Worm (Caenorhabditis elegans) whole organism, L1 larva: ENCODE data around the gene str-204.

ENCODE experiments used
- C16A3.4 ChIP-seq: fragments of 150-350 bp; optimal IDR thresholded peaks from 2 replicates; lab custom pipeline; 2014; ENCODE audit warnings: missing biosample characterization, missing genetic modification characterization
- C34B4.2 ChIP-seq: sonication (generic microtip); optimal IDR thresholded peaks from 2 replicates; lab custom pipeline; 2017; ENCODE audit warnings: mild to moderate bottlenecking, missing genetic modification characterization, missing compliant biosample characterization
- F16B12.6 ChIP-seq: fragments of 150-350 bp; optimal IDR thresholded peaks from 2 replicates; lab custom pipeline; 2014; ENCODE audit warnings: missing biosample characterization, missing genetic modification characterization
- alr-1 ChIP-seq: fragments of 200-800 bp; sonication (Bioruptor generic); optimal IDR thresholded peaks from 2 replicates; lab custom pipeline; 2018; ENCODE audit warnings: borderline replicate concordance, mild to moderate bottlenecking, missing genetic modification characterization, missing compliant biosample characterization
- ama-1 ChIP-seq: fragments of 150-350 bp; optimal IDR thresholded peaks from 2 replicates; lab custom pipeline; 2014
- blmp-1 ChIP-seq: fragments of 150-350 bp; optimal IDR thresholded peaks from 2 replicates; lab custom pipeline; 2014; ENCODE audit warnings: missing biosample characterization, missing genetic modification characterization
- ceh-82 ChIP-seq, 3 experiments: fragments of 150-350 bp in 1 of 3; sonication (generic microtip) in 2 of 3; optimal IDR thresholded peaks; 2 replicates each; lab custom pipeline; 2014 to 2017; ENCODE audit warnings: missing biosample characterization in 3 of 3, missing genetic modification characterization in 3 of 3
- ceh-88 ChIP-seq: fragments of 200-800 bp; sonication (Bioruptor generic); IDR thresholded peaks from 2 replicates; pipeline ENCODE4 v1.3.6; 2022; ENCODE audit warnings: missing genetic modification characterization, missing compliant biosample characterization
- efl-1 ChIP-seq, 4 experiments: fragments of 150-350 bp; optimal IDR thresholded peaks in 3 of 4; peaks in 1 of 4; 1 replicate in 1 of 4; 2 replicates in 3 of 4; lab custom pipeline; 2014; ENCODE audit warnings: missing biosample characterization in 2 of 4, missing genetic modification characterization in 2 of 4, missing genetic modification reagents in 2 of 4
- efl-3 ChIP-seq: fragments of 200-800 bp; sonication (Bioruptor generic); optimal IDR thresholded peaks from 2 replicates; lab custom pipeline; 2018; ENCODE audit warnings: mild to moderate bottlenecking, missing genetic modification characterization, missing compliant biosample characterization
- elt-2 ChIP-seq: sonication (generic microtip); optimal IDR thresholded peaks from 2 replicates; lab custom pipeline; 2016; ENCODE audit warnings: missing genetic modification characterization, mild to moderate bottlenecking, inconsistent platforms, missing compliant biosample characterization, missing genetic modification reagents
- elt-3 ChIP-seq, 6 experiments: fragments of 150-350 bp in 1 of 6; sonication (generic microtip); optimal IDR thresholded peaks; 2 replicates each; lab custom pipeline; 2017 to 2018; ENCODE audit warnings: missing biosample characterization in 6 of 6, missing genetic modification characterization in 6 of 6, inconsistent platforms in 1 of 6
- fos-1 ChIP-seq: fragments of 150-350 bp; optimal IDR thresholded peaks from 2 replicates; lab custom pipeline; 2014; ENCODE audit warnings: missing biosample characterization, missing genetic modification characterization
- hlh-17 ChIP-seq: fragments of 200-800 bp; sonication (Bioruptor generic); optimal IDR thresholded peaks from 2 replicates; lab custom pipeline; 2018; ENCODE audit warnings: missing genetic modification characterization, mild to moderate bottlenecking, missing compliant biosample characterization, moderate library complexity, borderline replicate concordance
- hpl-2 ChIP-seq: fragments of 150-350 bp; optimal IDR thresholded peaks from 2 replicates; lab custom pipeline; 2014; ENCODE audit warnings: missing biosample characterization, missing genetic modification reagents, missing genetic modification characterization
- isw-1 ChIP-seq: fragments of 200-800 bp; sonication (Bioruptor generic); IDR thresholded peaks from 2 replicates; pipeline ENCODE4 v1.3.6; 2022; ENCODE audit warnings: missing genetic modification characterization, missing compliant biosample characterization
- jun-1 ChIP-seq: fragments of 150-350 bp; optimal IDR thresholded peaks from 2 replicates; lab custom pipeline; 2014; ENCODE audit warnings: missing biosample characterization, missing genetic modification reagents, missing genetic modification characterization
- lin-13 ChIP-seq: fragments of 150-350 bp; optimal IDR thresholded peaks from 2 replicates; lab custom pipeline; 2014; ENCODE audit warnings: missing biosample characterization, missing genetic modification reagents, missing genetic modification characterization
- lin-15B ChIP-seq: fragments of 150-350 bp; sonication (generic microtip); optimal IDR thresholded peaks from 3 replicates; lab custom pipeline; 2014; ENCODE audit warnings: missing biosample characterization, missing genetic modification characterization
- lin-39 ChIP-seq: fragments of 150-350 bp; optimal IDR thresholded peaks from 2 replicates; lab custom pipeline; 2014; ENCODE audit warnings: missing biosample characterization, missing genetic modification reagents, missing genetic modification characterization
- lir-3 ChIP-seq: sonication (generic microtip); optimal IDR thresholded peaks from 2 replicates; lab custom pipeline; 2016; ENCODE audit warnings: mild to moderate bottlenecking, missing genetic modification characterization, moderate library complexity, missing compliant biosample characterization; ENCODE audit not compliant: poor library complexity
- mdl-1 ChIP-seq, 2 experiments: fragments of 150-350 bp; optimal IDR thresholded peaks; 2 replicates each; lab custom pipeline; 2014 to 2017; ENCODE audit warnings: missing biosample characterization in 2 of 2, missing genetic modification characterization in 2 of 2, inconsistent platforms in 1 of 2
- mef-2 ChIP-seq: fragments of 150-350 bp; optimal IDR thresholded peaks from 2 replicates; lab custom pipeline; 2014; ENCODE audit warnings: missing biosample characterization, missing genetic modification characterization
- nhr-12 ChIP-seq: sonication (generic microtip); optimal IDR thresholded peaks from 2 replicates; lab custom pipeline; 2017; ENCODE audit warnings: missing biosample characterization, missing genetic modification characterization
- nhr-20 ChIP-seq: sonication (generic microtip); optimal IDR thresholded peaks from 2 replicates; lab custom pipeline; 2016; ENCODE audit warnings: mild to moderate bottlenecking, missing genetic modification characterization, missing compliant biosample characterization
- nhr-47 ChIP-seq: sonication (generic microtip); optimal IDR thresholded peaks from 2 replicates; lab custom pipeline; 2016; ENCODE audit warnings: mild to moderate bottlenecking, missing genetic modification characterization, moderate library complexity, missing compliant biosample characterization
- nhr-90 ChIP-seq: sonication (generic microtip); optimal IDR thresholded peaks from 2 replicates; lab custom pipeline; 2016; ENCODE audit warnings: mild to moderate bottlenecking, missing genetic modification characterization, missing compliant biosample characterization; ENCODE audit not compliant: poor library complexity
- pag-3 ChIP-seq: sonication (generic microtip); optimal IDR thresholded peaks from 2 replicates; lab custom pipeline; 2017; ENCODE audit warnings: missing genetic modification characterization, mild to moderate bottlenecking, missing compliant biosample characterization, antibody characterized with exemption, borderline replicate concordance; ENCODE audit not compliant: insufficient read depth
- pax-3 ChIP-seq: fragments of 200-800 bp; sonication (Bioruptor generic); optimal IDR thresholded peaks from 2 replicates; lab custom pipeline; 2018; ENCODE audit warnings: mild to moderate bottlenecking, missing genetic modification characterization, moderate library complexity, missing compliant biosample characterization
- pqm-1 ChIP-seq: sonication (generic microtip); optimal IDR thresholded peaks from 3 replicates; lab custom pipeline; 2017; ENCODE audit warnings: missing biosample characterization, missing genetic modification characterization
- snpc-4 ChIP-seq: fragments of 150-350 bp; optimal IDR thresholded peaks from 2 replicates; lab custom pipeline; 2014; ENCODE audit warnings: missing biosample characterization, missing genetic modification characterization
- swsn-7 ChIP-seq: sonication (generic microtip); optimal IDR thresholded peaks from 2 replicates; lab custom pipeline; 2016; ENCODE audit warnings: missing genetic modification characterization, missing compliant biosample characterization
- tbx-2 ChIP-seq: sonication (generic microtip); optimal IDR thresholded peaks from 2 replicates; lab custom pipeline; 2016; ENCODE audit warnings: missing genetic modification characterization, missing compliant biosample characterization
- tlp-1 ChIP-seq: fragments of 150-350 bp; optimal IDR thresholded peaks from 2 replicates; lab custom pipeline; 2014; ENCODE audit warnings: missing biosample characterization, missing genetic modification characterization
- unc-130 ChIP-seq: fragments of 150-350 bp; optimal IDR thresholded peaks from 2 replicates; lab custom pipeline; 2017; ENCODE audit warnings: missing biosample characterization, missing genetic modification characterization, inconsistent platforms
- unc-30 ChIP-seq: sonication (generic microtip); optimal IDR thresholded peaks from 2 replicates; lab custom pipeline; 2017; ENCODE audit warnings: missing biosample characterization, missing genetic modification characterization
- unc-62 ChIP-seq: fragments of 150-350 bp; optimal IDR thresholded peaks from 2 replicates; lab custom pipeline; 2014; ENCODE audit warnings: missing biosample characterization, missing genetic modification reagents, missing genetic modification characterization
- vab-15 ChIP-seq: sonication (generic microtip); optimal IDR thresholded peaks from 2 replicates; lab custom pipeline; 2017; ENCODE audit warnings: missing genotype, mild to moderate bottlenecking, missing genetic modification characterization, missing compliant biosample characterization
- xbp-1 ChIP-seq: sonication (generic microtip); optimal IDR thresholded peaks from 2 replicates; lab custom pipeline; 2016; ENCODE audit warnings: missing genetic modification characterization, missing compliant biosample characterization
- zip-4 ChIP-seq: fragments of 200-800 bp; sonication (Bioruptor generic); optimal IDR thresholded peaks from 2 replicates; lab custom pipeline; 2018; ENCODE audit warnings: mild to moderate bottlenecking, missing genetic modification characterization, moderate library complexity, missing compliant biosample characterization
- ztf-11 ChIP-seq, 2 experiments: sonication (generic microtip); optimal IDR thresholded peaks; 2 replicates each; lab custom pipeline; 2016 to 2017; ENCODE audit warnings: missing genetic modification characterization in 2 of 2, missing biosample characterization in 1 of 2, missing compliant biosample characterization in 1 of 2
- ztf-4 ChIP-seq: fragments of 150-350 bp; optimal IDR thresholded peaks from 2 replicates; lab custom pipeline; 2014; ENCODE audit warnings: missing biosample characterization, missing genetic modification characterization

The str-204 gene

DNA sequence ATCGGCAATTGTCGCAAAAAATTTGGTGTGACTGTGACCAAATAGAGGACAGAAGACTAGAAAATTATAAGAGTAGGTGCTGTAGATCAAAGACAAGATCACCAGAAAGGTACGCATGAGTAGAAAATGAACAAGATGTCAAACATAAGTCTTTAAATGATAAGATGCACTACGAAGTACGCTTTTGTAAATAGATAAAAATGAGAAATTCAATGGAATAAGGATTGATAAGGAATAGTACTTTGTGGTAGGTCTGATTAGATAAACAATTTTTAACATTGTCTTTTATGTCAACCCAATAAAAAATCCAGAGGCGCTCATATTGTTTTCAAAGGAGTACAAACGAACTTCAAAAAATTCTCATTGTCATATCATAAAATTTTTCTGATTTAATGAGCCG, 8.9 kb upstream of the str-204 start, which contains the start of gene F10D2.8:
F10D2.8 (minus strand) TSS at position 145 of the 400 bp plus-strand sequence.
- TF ChIP-seq zip-4 (no peak), lir-3 (tag; lab: Kevin White, UChicago) (no peak), tlp-1 (tag; lab: Kevin White, UChicago) (peak; percentile 76), F16B12.6 (no peak), jun-1 (tag; lab: Kevin White, UChicago) (no peak), pax-3 (tag; lab: Kevin White, UChicago) (no peak), mdl-1 (tag; optimal IDR thresholded peaks at IDR 0.05; lab: Kevin White, UChicago) (no peak), isw-1 (GFP tag; lab: Robert Waterston, UW) (no peak), unc-130 (tag; lab: Kevin White, UChicago) (no peak), nhr-90 (tag; lab: Kevin White, UChicago) (no peak), ztf-11 (tag; optimal IDR thresholded peaks at IDR 0.05; lab: Kevin White, UChicago) (no peak), swsn-7 (tag; lab: Kevin White, UChicago) (no peak), hlh-17 (GFP tag; lab: Kevin White, UChicago) (no peak), xbp-1 (tag; lab: Kevin White, UChicago) (no peak), elt-3 (tag; optimal IDR thresholded peaks at IDR 0.05; lab: Kevin White, UChicago) (peak in 4 of 6 experiments; percentile 4 to 77 (median 42)), hpl-2 (GFP tag; lab: Kevin White, UChicago) (no peak), blmp-1 (tag; lab: Kevin White, UChicago) (no peak), elt-2 (tag; lab: Kevin White, UChicago) (peak; percentile 87), lin-15B (tag; lab: Kevin White, UChicago) (no peak), efl-3 (GFP tag; lab: Kevin White, UChicago) (no peak), unc-30 (tag; lab: Kevin White, UChicago) (no peak), snpc-4 (no peak), ceh-88 (no peak), C34B4.2 (tag; lab: Kevin White, UChicago) (no peak), nhr-20 (tag; lab: Kevin White, UChicago) (peak; percentile 20), nhr-47 (tag; lab: Kevin White, UChicago) (no peak), unc-62 (GFP tag; lab: Kevin White, UChicago) (no peak), mef-2 (tag; lab: Kevin White, UChicago) (no peak), ama-1 (lab: Kevin White, UChicago) (no peak), alr-1 (tag; lab: Kevin White, UChicago) (no peak)

DNA sequence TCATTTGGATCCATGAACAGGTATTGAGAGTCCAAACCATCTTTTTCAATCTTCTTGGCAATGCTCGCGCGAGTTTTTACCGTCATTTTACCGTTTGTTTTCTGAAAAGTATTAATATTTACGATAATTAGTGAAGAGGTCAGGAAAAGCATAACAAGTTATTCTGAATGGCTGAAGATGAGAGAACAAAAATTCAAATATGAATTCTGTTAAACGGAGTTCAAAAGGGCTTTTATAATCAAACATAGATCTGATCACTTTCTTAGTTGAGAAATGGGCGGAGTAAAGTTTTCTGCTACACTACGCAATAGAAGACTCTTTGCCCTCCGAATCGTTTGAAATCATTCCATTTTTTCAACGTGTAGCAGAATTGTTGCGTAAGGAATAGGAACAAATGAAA, 6.4 kb upstream of the str-204 start, which contains the start of gene fat-7:
fat-7 (minus strand) TSS at position 101 of the 400 bp plus-strand sequence.
- TF ChIP-seq vab-15 (tag; lab: Kevin White, UChicago) (no peak), efl-1 (optimal IDR thresholded peaks at IDR 0.05; lab: Kevin White, UChicago) (no peak), efl-1 (GFP tag; optimal IDR thresholded peaks at IDR 0.05 in 1 of 2; lab: Kevin White, UChicago) (peak in 1 of 2 experiments; percentile 30)

DNA sequence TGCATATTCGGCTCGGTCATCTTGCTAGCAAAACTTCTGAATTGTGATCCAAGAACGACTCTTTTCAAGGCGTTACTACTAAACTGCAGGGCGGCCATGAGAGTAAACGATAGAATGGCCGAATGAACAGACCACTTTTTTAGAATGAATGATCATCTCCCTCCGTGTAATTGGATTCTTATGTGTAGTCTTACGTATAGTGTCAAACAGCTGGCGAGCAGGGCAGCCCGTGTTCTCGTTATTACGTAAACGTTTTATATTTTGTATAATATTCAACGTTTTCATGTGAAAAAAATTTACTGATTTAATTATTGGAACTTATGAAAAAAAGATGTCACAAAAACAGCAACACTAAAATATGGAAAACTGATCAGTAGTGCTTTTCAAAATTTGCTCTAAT, 3.4 kb upstream of the str-204 start, which contains the start of gene F10D2.10:
F10D2.10 (minus strand) TSS at position 101 of the 400 bp plus-strand sequence.
- TF ChIP-seq ceh-82 (tag; optimal IDR thresholded peaks at IDR 0.05; lab: Kevin White, UChicago), result no peak
- TF ChIP-seq fos-1, result no peak
- no peak for TF ChIP-seq blmp-1 (tag; lab: Kevin White, UChicago)
- no peak for TF ChIP-seq lin-13 (GFP tag; lab: Kevin White, UChicago)
- no peak for TF ChIP-seq pqm-1 (tag; lab: Kevin White, UChicago)
- no peak for TF ChIP-seq mef-2 (tag; lab: Kevin White, UChicago)
- no peak for TF ChIP-seq isw-1 (GFP tag; lab: Robert Waterston, UW)
- TF ChIP-seq lin-39 (tag; lab: Kevin White, UChicago), result no peak
- no peak for TF ChIP-seq ztf-4
- no peak for TF ChIP-seq nhr-47 (tag; lab: Kevin White, UChicago)
- TF ChIP-seq C16A3.4 (tag; lab: Kevin White, UChicago), result no peak
- no peak for TF ChIP-seq efl-1 (optimal IDR thresholded peaks at IDR 0.05; lab: Kevin White, UChicago)
- no peak for TF ChIP-seq efl-1 (GFP tag; optimal IDR thresholded peaks at IDR 0.05 in 1 of 2; lab: Kevin White, UChicago)
- no peak for TF ChIP-seq zip-4
- no peak for TF ChIP-seq nhr-12
- TF ChIP-seq pag-3 (tag; lab: Kevin White, UChicago), result no peak
- TF ChIP-seq tbx-2 (tag; lab: Kevin White, UChicago), result no peak
